Worm (Caenorhabditis elegans): ENCODE results near the gene F55C5.10.

Gene F55C5.10

ce11 chrV:12300166-12300565, 16.9 kb downstream of the F55C5.10 start:
- no peak for TF ChIP-seq W03F9.2 (tag; optimal IDR thresholded peaks at IDR 0.05)
- no peak for TF ChIP-seq dao-5 (tag; optimal IDR thresholded peaks at IDR 0.05)
- TF ChIP-seq him-1 (tag; optimal IDR thresholded peaks at IDR 0.05), result no peak

ce11 chrV:12300780-12301460, 17.6 kb downstream of the F55C5.10 start:
- TF ChIP-seq dao-5 (tag; optimal IDR thresholded peaks at IDR 0.05) (no peak), him-1 (tag; optimal IDR thresholded peaks at IDR 0.05) (no peak), W03F9.2 (tag; optimal IDR thresholded peaks at IDR 0.05) (no peak)

- TF ChIP-seq him-1 (tag; optimal IDR thresholded peaks at IDR 0.05) (no peak), dao-5 (tag; optimal IDR thresholded peaks at IDR 0.05) (no peak), W03F9.2 (tag; optimal IDR thresholded peaks at IDR 0.05) (no peak)
These were observed 18.8 kb downstream of the F55C5.10 start, which contains the start of the genes frm-7 and F55C5.17 for ce11 chrV:12301985-12302591. Gene frm-7, plus strand, starts transcription at chrV:12302484. Gene F55C5.17, plus strand, starts transcription at chrV:12302541.

DNA sequence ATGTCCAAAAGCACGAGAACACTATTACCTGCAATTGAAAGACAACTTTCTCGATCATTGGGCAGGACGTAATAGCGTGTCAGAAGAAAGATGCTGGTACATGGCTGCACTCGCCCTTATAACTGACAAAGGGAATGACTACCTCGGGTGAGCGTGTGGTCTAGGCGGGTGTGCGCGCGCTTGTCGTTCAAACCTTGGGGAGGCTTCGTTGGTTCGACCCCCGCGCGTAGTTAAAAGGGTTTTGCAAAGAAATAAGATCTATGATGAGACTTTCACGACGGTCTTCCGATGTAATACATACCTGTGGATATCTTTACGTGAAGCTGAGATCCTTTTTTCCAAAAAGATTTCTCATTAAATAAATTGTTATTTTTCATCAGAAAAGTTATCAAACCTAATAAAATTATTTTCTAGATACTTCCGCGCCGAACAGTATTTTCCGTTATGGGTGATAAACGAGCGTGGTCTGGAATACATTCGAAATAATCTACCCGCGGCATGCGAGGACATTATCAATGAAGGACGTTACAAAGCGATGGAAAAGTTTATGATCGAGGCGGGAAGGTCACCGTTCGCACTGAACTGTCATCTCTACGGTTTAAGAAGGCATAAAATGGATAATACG, 20.3 kb downstream of the F55C5.10 start:
- TF ChIP-seq him-1 (tag; optimal IDR thresholded peaks at IDR 0.05) (peak; percentile 97), dao-5 (tag; optimal IDR thresholded peaks at IDR 0.05) (peak; percentile 97), W03F9.2 (tag; optimal IDR thresholded peaks at IDR 0.05) (peak; percentile 59)

- TF ChIP-seq W03F9.2 (tag; optimal IDR thresholded peaks at IDR 0.05) (no peak), dao-5 (tag; optimal IDR thresholded peaks at IDR 0.05) (no peak), him-1 (tag; optimal IDR thresholded peaks at IDR 0.05) (no peak)
These were observed 22.4 kb downstream of the F55C5.10 start for ce11 chrV:12305677-12306076.

- TF ChIP-seq dao-5 (tag; optimal IDR thresholded peaks at IDR 0.05), result no peak
- TF ChIP-seq W03F9.2 (tag; optimal IDR thresholded peaks at IDR 0.05), result no peak
- TF ChIP-seq him-1 (tag; optimal IDR thresholded peaks at IDR 0.05), result no peak
These were observed 23.8 kb downstream of the F55C5.10 start, which contains the start of gene srg-45 for ce11 chrV:12307011-12307540. Gene srg-45, plus strand, starts transcription at chrV:12307490.

- TF ChIP-seq him-1 (tag; optimal IDR thresholded peaks at IDR 0.05) (no peak), dao-5 (tag; optimal IDR thresholded peaks at IDR 0.05) (no peak), W03F9.2 (tag; optimal IDR thresholded peaks at IDR 0.05) (no peak)
These were observed 27.0 kb downstream of the F55C5.10 start, which contains the start of gene hpo-30 for ce11 chrV:12310256-12310655. Gene hpo-30, minus strand, starts transcription at chrV:12310356.

ce11 chrV:12314413-12314812, 31.1 kb downstream of the F55C5.10 start:
- TF ChIP-seq dao-5 (tag; optimal IDR thresholded peaks at IDR 0.05) (no peak), him-1 (tag; optimal IDR thresholded peaks at IDR 0.05) (peak; percentile 18), W03F9.2 (tag; optimal IDR thresholded peaks at IDR 0.05) (no peak)

ce11 chrV:12316076-12316475, 32.8 kb downstream of the F55C5.10 start:
- TF ChIP-seq him-1 (tag; optimal IDR thresholded peaks at IDR 0.05) (no peak), dao-5 (tag; optimal IDR thresholded peaks at IDR 0.05) (no peak), W03F9.2 (tag; optimal IDR thresholded peaks at IDR 0.05) (no peak)

ce11 chrV:12317080-12317479, 33.8 kb downstream of the F55C5.10 start, which contains the start of gene R04F11.3:
Gene R04F11.3, minus strand, starts transcription at chrV:12317180.
- TF ChIP-seq him-1 (tag; optimal IDR thresholded peaks at IDR 0.05), result no peak
- no peak for TF ChIP-seq dao-5 (tag; optimal IDR thresholded peaks at IDR 0.05)
- TF ChIP-seq W03F9.2 (tag; optimal IDR thresholded peaks at IDR 0.05), result no peak

ce11 chrV:12317894-12318553, 34.7 kb downstream of the F55C5.10 start, which contains the start of the genes R04F11.5 and R04F11.2:
Gene R04F11.5, minus strand, starts transcription at chrV:12318019.
Gene R04F11.2, plus strand, starts transcription at chrV:12318381.
- TF ChIP-seq W03F9.2 (tag; optimal IDR thresholded peaks at IDR 0.05) (peak; percentile 83), dao-5 (tag; optimal IDR thresholded peaks at IDR 0.05) (no peak), him-1 (tag; optimal IDR thresholded peaks at IDR 0.05) (peak; percentile 76)

ce11 chrV:12320274-12320839, 37.1 kb downstream of the F55C5.10 start:
- TF ChIP-seq him-1 (tag; optimal IDR thresholded peaks at IDR 0.05) (no peak), dao-5 (tag; optimal IDR thresholded peaks at IDR 0.05) (no peak), W03F9.2 (tag; optimal IDR thresholded peaks at IDR 0.05) (no peak)

- TF ChIP-seq dao-5 (tag; optimal IDR thresholded peaks at IDR 0.05) (no peak), him-1 (tag; optimal IDR thresholded peaks at IDR 0.05) (no peak), W03F9.2 (tag; optimal IDR thresholded peaks at IDR 0.05) (no peak)
These were observed 43.4 kb downstream of the F55C5.10 start for ce11 chrV:12326638-12327037.

Measured in whole organism, L4/young adult.